Worm (Caenorhabditis elegans) whole organism, mixed stage, embryonic: ENCODE data around the gene Y75D11A.2.

ENCODE experiments used
- M03D4.4 ChIP-seq: sonication (generic microtip); optimal IDR thresholded peaks from 2 replicates; lab custom pipeline; 2017; ENCODE audit warnings: mild to moderate bottlenecking, missing genetic modification characterization, missing compliant biosample characterization
- bed-3 ChIP-seq: fragments of 200-800 bp; sonication (Bioruptor generic); optimal IDR thresholded peaks from 3 replicates; lab custom pipeline; 2018; ENCODE audit warnings: mild to moderate bottlenecking, missing genetic modification characterization, moderate library complexity, missing compliant biosample characterization
- blmp-1 ChIP-seq: fragments of 150-350 bp; optimal IDR thresholded peaks from 2 replicates; lab custom pipeline; 2014; ENCODE audit warnings: missing biosample characterization, missing genetic modification characterization
- ceh-39 ChIP-seq: fragments of 150-350 bp; optimal IDR thresholded peaks from 2 replicates; lab custom pipeline; 2014; ENCODE audit warnings: missing biosample characterization, missing genetic modification characterization
- ceh-83 ChIP-seq: fragments of 200-800 bp; sonication (Bioruptor generic); optimal IDR thresholded peaks from 2 replicates; lab custom pipeline; 2018; ENCODE audit warnings: mild to moderate bottlenecking, missing genetic modification characterization, missing compliant biosample characterization
- ces-1 ChIP-seq: fragments of 150-350 bp; optimal IDR thresholded peaks from 2 replicates; lab custom pipeline; 2014; ENCODE audit warnings: missing biosample characterization, missing genetic modification reagents, missing genetic modification characterization
- cnd-1 ChIP-seq: fragments of 200-800 bp; sonication (Bioruptor generic); optimal IDR thresholded peaks from 2 replicates; lab custom pipeline; 2018; ENCODE audit warnings: mild to moderate bottlenecking, missing genetic modification characterization, missing compliant biosample characterization
- elt-1 ChIP-seq: sonication (generic microtip); optimal IDR thresholded peaks from 2 replicates; lab custom pipeline; 2017; ENCODE audit warnings: missing genetic modification characterization, mild to moderate bottlenecking, missing compliant biosample characterization, antibody characterized with exemption, moderate library complexity, borderline replicate concordance; ENCODE audit not compliant: insufficient read depth
- elt-3 ChIP-seq: fragments of 150-350 bp; optimal IDR thresholded peaks from 2 replicates; lab custom pipeline; 2014; ENCODE audit warnings: missing biosample characterization, missing genetic modification characterization
- ham-2 ChIP-seq: fragments of 200-800 bp; sonication (Bioruptor generic); optimal IDR thresholded peaks from 2 replicates; lab custom pipeline; 2018; ENCODE audit warnings: mild to moderate bottlenecking, missing genetic modification characterization, missing compliant biosample characterization
- lin-13 ChIP-seq: fragments of 150-350 bp; optimal IDR thresholded peaks from 2 replicates; lab custom pipeline; 2014; ENCODE audit warnings: missing biosample characterization, missing genetic modification characterization
- mab-5 ChIP-seq: fragments of 150-350 bp; optimal IDR thresholded peaks from 2 replicates; lab custom pipeline; 2014; ENCODE audit warnings: missing biosample characterization, missing genetic modification characterization
- mep-1 ChIP-seq: fragments of 150-350 bp; optimal IDR thresholded peaks from 2 replicates; lab custom pipeline; 2017; ENCODE audit warnings: missing biosample characterization, missing genetic modification reagents, missing genetic modification characterization, inconsistent platforms
- nhr-237 ChIP-seq: fragments of 150-350 bp; optimal IDR thresholded peaks from 2 replicates; lab custom pipeline; 2014; ENCODE audit warnings: missing biosample characterization, missing genetic modification characterization
- nhr-28 ChIP-seq: fragments of 150-350 bp; optimal IDR thresholded peaks from 2 replicates; lab custom pipeline; 2014; ENCODE audit warnings: missing biosample characterization, missing genetic modification characterization
- pha-4 ChIP-seq: fragments of 150-350 bp; optimal IDR thresholded peaks from 2 replicates; lab custom pipeline; 2018; ENCODE audit warnings: missing biosample characterization, missing genetic modification reagents, missing genetic modification characterization
- snpc-4 ChIP-seq: fragments of 150-350 bp; optimal IDR thresholded peaks from 2 replicates; lab custom pipeline; 2014; ENCODE audit warnings: missing biosample characterization, missing genetic modification characterization
- sptf-1 ChIP-seq: sonication (generic microtip); optimal IDR thresholded peaks from 2 replicates; lab custom pipeline; 2017; ENCODE audit warnings: mild to moderate bottlenecking, missing genetic modification characterization, moderate library complexity, missing compliant biosample characterization
- tbx-8 ChIP-seq: fragments of 200-800 bp; sonication (Bioruptor generic); optimal IDR thresholded peaks from 2 replicates; lab custom pipeline; 2018; ENCODE audit warnings: mild to moderate bottlenecking, missing genetic modification characterization, moderate library complexity, missing compliant biosample characterization
- unc-120 ChIP-seq: sonication (generic microtip); optimal IDR thresholded peaks from 2 replicates; lab custom pipeline; 2017; ENCODE audit warnings: missing genetic modification characterization, missing compliant biosample characterization; ENCODE audit not compliant: poor library complexity, severe bottlenecking
- unc-39 ChIP-seq: fragments of 150-350 bp; optimal IDR thresholded peaks from 2 replicates; lab custom pipeline; 2014; ENCODE audit warnings: missing biosample characterization, missing genetic modification characterization
- unc-62 ChIP-seq: fragments of 150-350 bp; optimal IDR thresholded peaks from 2 replicates; lab custom pipeline; 2014; ENCODE audit warnings: missing biosample characterization, missing genetic modification reagents, missing genetic modification characterization
- zip-8 ChIP-seq: fragments of 150-350 bp; optimal IDR thresholded peaks from 2 replicates; lab custom pipeline; 2014; ENCODE audit warnings: missing biosample characterization, missing genetic modification characterization
- ztf-11 ChIP-seq: fragments of 150-350 bp; optimal IDR thresholded peaks from 2 replicates; lab custom pipeline; 2014; ENCODE audit warnings: missing biosample characterization, missing genetic modification characterization

Gene Y75D11A.2

DNA sequence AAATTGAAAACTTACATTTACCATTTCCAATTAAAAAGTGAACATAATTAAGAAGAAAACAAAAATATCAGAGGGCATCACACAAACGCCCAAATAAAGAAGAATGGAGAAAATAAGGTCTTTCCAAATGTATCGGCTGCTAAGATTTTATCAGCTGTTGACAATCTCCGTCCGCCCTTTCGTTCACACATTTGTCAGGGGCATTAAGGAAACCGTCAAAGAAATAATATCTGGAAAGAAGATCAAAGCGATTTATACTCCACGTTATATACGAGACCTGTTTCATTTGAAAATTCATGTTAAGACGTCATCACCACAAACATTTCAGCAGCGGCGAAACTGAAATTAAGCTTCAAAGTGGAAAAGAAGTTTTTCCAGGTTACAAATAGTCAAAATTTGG, 30.1 kb upstream of the Y75D11A.2 start, which contains the start of gene fbxa-52:
Gene fbxa-52, minus strand, starts transcription at position 101 of the 400 bp plus-strand sequence.
- no peak for TF ChIP-seq ceh-39 (tag; lab: Kevin White, UChicago)

DNA sequence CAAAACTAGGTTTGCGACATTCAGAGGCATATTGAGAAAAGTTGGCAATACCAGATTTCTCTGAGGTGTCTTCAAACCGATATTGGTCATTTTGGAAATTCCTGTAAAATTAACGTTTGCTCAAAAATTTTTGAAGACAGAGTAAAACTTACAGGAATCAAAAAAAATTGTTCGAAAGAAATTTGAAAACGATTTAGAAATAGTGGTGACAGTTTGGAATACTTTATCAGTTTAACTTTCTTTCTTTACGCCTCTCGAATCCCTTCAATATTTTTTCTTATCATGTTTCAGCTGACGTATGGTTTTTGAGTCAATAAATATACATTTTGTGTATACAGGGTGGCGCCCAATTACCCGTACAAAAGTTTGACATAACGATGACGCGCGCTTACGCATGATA, 24.2 kb upstream of the Y75D11A.2 start, which contains the start of gene fbxa-53:
Gene fbxa-53, minus strand, starts transcription at position 101 of the 400 bp plus-strand sequence.
- TF ChIP-seq M03D4.4 (tag; lab: Kevin White, UChicago) (no peak), snpc-4 (tag; lab: Kevin White, UChicago) (no peak), ces-1 (GFP tag; lab: Kevin White, UChicago) (no peak), cnd-1 (tag; lab: Kevin White, UChicago) (no peak), ztf-11 (no peak), zip-8 (no peak)

DNA sequence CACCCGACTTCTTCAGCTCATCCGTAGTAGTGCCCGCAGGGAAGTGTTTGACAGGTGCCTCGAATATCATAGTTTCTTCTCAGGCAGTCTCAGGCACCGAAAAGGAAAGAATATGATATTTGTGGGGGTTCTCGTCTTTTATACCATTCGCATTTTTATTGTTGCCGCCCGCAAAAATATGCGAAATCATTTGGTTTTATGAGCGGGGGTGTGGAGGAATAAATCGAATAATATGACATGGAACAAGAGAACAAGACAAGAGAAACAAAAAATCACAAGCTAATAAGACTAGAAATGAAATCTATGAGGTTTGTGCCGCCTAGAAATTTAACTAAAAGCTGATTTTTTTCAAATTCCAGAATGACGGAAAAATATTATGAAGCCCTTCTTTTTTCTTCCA, 22.3 kb upstream of the Y75D11A.2 start, which contains the start of gene F07G6.8:
Gene F07G6.8, minus strand, starts transcription at position 101 of the 400 bp plus-strand sequence.
- TF ChIP-seq elt-3 (tag; lab: Kevin White, UChicago) (no peak), cnd-1 (tag; lab: Kevin White, UChicago) (no peak), ceh-39 (tag; lab: Kevin White, UChicago) (no peak), lin-13 (tag; lab: Kevin White, UChicago) (no peak), zip-8 (no peak), unc-39 (no peak), blmp-1 (tag; lab: Kevin White, UChicago) (no peak)

DNA sequence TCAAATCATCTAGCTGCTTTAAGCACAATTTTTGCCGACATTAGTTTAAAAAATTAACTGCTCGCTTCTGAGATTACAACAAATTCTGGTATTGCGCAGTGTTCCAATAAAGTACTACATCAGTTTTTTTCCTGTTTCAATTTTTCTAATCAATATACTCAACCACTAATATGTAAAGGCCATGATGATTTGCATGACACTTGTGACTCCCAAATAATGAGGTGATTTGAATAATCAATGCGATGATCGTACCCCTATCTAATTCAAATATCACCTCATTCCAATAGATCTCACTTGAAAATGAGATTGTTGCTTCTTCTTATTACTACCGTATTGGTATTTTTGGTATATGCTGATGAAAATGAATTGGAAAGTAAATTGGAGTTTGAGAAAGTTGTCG, 15.6 kb upstream of the Y75D11A.2 start, which contains the start of gene F07G6.2:
Gene F07G6.2, plus strand, starts transcription at position 301 of the 400 bp plus-strand sequence.
- no peak for TF ChIP-seq elt-1 (tag; lab: Kevin White, UChicago)
- TF ChIP-seq bed-3 = no peak
- no peak for TF ChIP-seq M03D4.4 (tag; lab: Kevin White, UChicago)
- TF ChIP-seq mab-5 = no peak
- no peak for TF ChIP-seq sptf-1
- TF ChIP-seq cnd-1 (tag; lab: Kevin White, UChicago) = no peak
- TF ChIP-seq unc-120 = no peak
- no peak for TF ChIP-seq tbx-8 (GFP tag; lab: Kevin White, UChicago)
- TF ChIP-seq lin-13 (tag; lab: Kevin White, UChicago) = no peak
- no peak for TF ChIP-seq ceh-39 (tag; lab: Kevin White, UChicago)

ce11 chrX:1729558-1729957, 13.1 kb upstream of the Y75D11A.2 start, which contains the start of gene dgn-3:
dgn-3 (plus strand) TSS chrX:1729858.
- TF ChIP-seq elt-3 (tag; lab: Kevin White, UChicago) = no peak
- TF ChIP-seq sptf-1 = no peak
- TF ChIP-seq ces-1 (GFP tag; lab: Kevin White, UChicago) = no peak
- TF ChIP-seq elt-1 (tag; lab: Kevin White, UChicago) = no peak
- no peak for TF ChIP-seq cnd-1 (tag; lab: Kevin White, UChicago)
- TF ChIP-seq ham-2 (GFP tag; lab: Kevin White, UChicago) = no peak
- TF ChIP-seq unc-39 = no peak
- TF ChIP-seq snpc-4 (tag; lab: Kevin White, UChicago) = no peak
- no peak for TF ChIP-seq unc-62 (GFP tag; lab: Kevin White, UChicago)
- TF ChIP-seq mep-1 (tag; lab: Kevin White, UChicago) = no peak
- TF ChIP-seq nhr-237 (tag; lab: Kevin White, UChicago) = no peak
- TF ChIP-seq M03D4.4 (tag; lab: Kevin White, UChicago) = no peak
- TF ChIP-seq lin-13 (tag; lab: Kevin White, UChicago) = no peak
- TF ChIP-seq, all 35 proteins: peak for 0

- no peak for TF ChIP-seq ces-1 (GFP tag; lab: Kevin White, UChicago)
- no peak for TF ChIP-seq cnd-1 (tag; lab: Kevin White, UChicago)
- TF ChIP-seq bed-3 = no peak
- no peak for TF ChIP-seq tbx-8 (GFP tag; lab: Kevin White, UChicago)
- no peak for TF ChIP-seq lin-13 (tag; lab: Kevin White, UChicago)
- TF ChIP-seq ztf-11 = no peak
- no peak for TF ChIP-seq mab-5
- no peak for TF ChIP-seq nhr-28 (tag; lab: Kevin White, UChicago)
These were observed 6.7 kb upstream of the Y75D11A.2 start, which contains the start of gene F07G6.12 for ce11 chrX:1735941-1736340. F07G6.12 (plus strand) TSS chrX:1736241.

DNA sequence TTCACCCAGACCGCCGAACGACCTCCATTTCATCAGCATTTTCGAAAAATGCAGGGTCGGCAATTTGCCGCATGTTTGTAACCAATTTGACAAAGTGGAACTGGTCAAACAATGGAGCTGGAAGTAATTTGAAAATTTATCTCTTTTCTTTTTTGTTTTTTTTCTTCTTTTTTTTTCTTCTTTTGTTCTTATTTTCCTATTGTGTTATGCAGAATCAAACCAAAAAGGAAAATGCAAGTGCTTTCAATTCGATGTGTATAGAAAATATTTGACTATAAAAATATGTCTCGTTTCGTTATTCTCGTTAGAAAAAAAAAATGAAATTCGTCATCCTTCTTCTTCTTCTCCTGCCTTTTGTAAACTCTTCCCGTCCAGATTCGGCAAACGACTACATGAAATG, 5.0 kb upstream of the Y75D11A.2 start, which contains the start of gene F07G6.10:
Gene F07G6.10, plus strand, starts transcription at position 301 of the 400 bp plus-strand sequence.
- no peak for TF ChIP-seq tbx-8 (GFP tag; lab: Kevin White, UChicago)
- TF ChIP-seq pha-4 (tag; lab: Kevin White, UChicago) = no peak
- TF ChIP-seq ceh-83 (GFP tag; lab: Kevin White, UChicago) = no peak
